Worm (Caenorhabditis elegans) whole organism, L4 larva: Measurements from ENCODE around the gene tag-250.

Experiments
- F10B5.3 ChIP-seq: sonication (generic microtip); optimal IDR thresholded peaks from 2 replicates; lab custom pipeline; 2016; ENCODE audit warnings: mild to moderate bottlenecking, missing genetic modification characterization, missing compliant biosample characterization
- F37D6.2 ChIP-seq: sonication (generic microtip); optimal IDR thresholded peaks from 2 replicates; lab custom pipeline; 2016; ENCODE audit warnings: mild to moderate bottlenecking, missing genetic modification characterization, missing compliant biosample characterization
- F49E8.2 ChIP-seq: sonication (generic microtip); optimal IDR thresholded peaks from 2 replicates; lab custom pipeline; 2016; ENCODE audit warnings: missing compliant biosample characterization, mild to moderate bottlenecking, missing genetic modification characterization, borderline replicate concordance
- R02D3.7 ChIP-seq: fragments of 150-350 bp; sonication (generic microtip); optimal IDR thresholded peaks from 3 replicates; lab custom pipeline; 2014; ENCODE audit warnings: missing biosample characterization, missing genetic modification characterization
- T20F7.1 ChIP-seq: fragments of 200-800 bp; sonication (Bioruptor generic); optimal IDR thresholded peaks from 2 replicates; lab custom pipeline; 2018; ENCODE audit warnings: mild to moderate bottlenecking, missing genetic modification characterization, missing compliant biosample characterization
- Y105C5A.15 ChIP-seq: fragments of 200-800 bp; sonication (Bioruptor generic); IDR thresholded peaks from 2 replicates; pipeline ENCODE4 v1.3.6; 2022; ENCODE audit warnings: missing genetic modification characterization, missing compliant biosample characterization
- Y48G9A.11 ChIP-seq: fragments of 200-800 bp; sonication (Bioruptor generic); IDR thresholded peaks from 2 replicates; pipeline ENCODE4 v1.3.6; 2022; ENCODE audit warnings: missing genetic modification reagents, missing genetic modification characterization, missing compliant biosample characterization
- Y5F2A.4 ChIP-seq: fragments of 200-800 bp; sonication (Bioruptor generic); optimal IDR thresholded peaks from 2 replicates; lab custom pipeline; 2018; ENCODE audit warnings: mild to moderate bottlenecking, missing genetic modification characterization, missing compliant biosample characterization
- aha-1 ChIP-seq: fragments of 150-350 bp; peaks from one replicate; lab custom pipeline; 2014; ENCODE audit warnings: missing biosample characterization, missing genetic modification characterization
- aly-2 ChIP-seq: sonication (generic microtip); optimal IDR thresholded peaks from 2 replicates; lab custom pipeline; 2018; ENCODE audit warnings: missing biosample characterization, missing genetic modification characterization
- ama-1 ChIP-seq: fragments of 150-350 bp; optimal IDR thresholded peaks from 2 replicates; lab custom pipeline; 2014; ENCODE audit warnings: inconsistent platforms, mixed read lengths
- ceh-20 ChIP-seq: fragments of 200-800 bp; sonication (Bioruptor generic); IDR thresholded peaks from 2 replicates; pipeline ENCODE4 v1.3.6; 2022; ENCODE audit warnings: missing genetic modification reagents, missing genetic modification characterization, missing compliant biosample characterization
- cey-2 ChIP-seq: sonication (generic microtip); optimal IDR thresholded peaks from 3 replicates; lab custom pipeline; 2017; ENCODE audit warnings: missing genetic modification characterization, mild to moderate bottlenecking, missing compliant biosample characterization, antibody characterized with exemption, borderline replicate concordance; ENCODE audit not compliant: insufficient read depth
- daf-16 ChIP-seq, 3 experiments: sonication (generic microtip); optimal IDR thresholded peaks; 2 replicates each; lab custom pipeline; 2016 to 2017; ENCODE audit warnings: missing genetic modification characterization in 3 of 3, missing genetic modification reagents in 3 of 3, mild to moderate bottlenecking in 2 of 3, missing compliant biosample characterization in 2 of 3, missing biosample characterization in 1 of 3, moderate library complexity in 1 of 3
- dmd-8 ChIP-seq: fragments of 200-800 bp; sonication (Bioruptor generic); IDR thresholded peaks from 2 replicates; pipeline ENCODE4 v1.3.6; 2022; ENCODE audit warnings: missing genetic modification characterization, missing compliant biosample characterization
- dmd-9 ChIP-seq: fragments of 200-800 bp; sonication (Bioruptor generic); IDR thresholded peaks from 2 replicates; pipeline ENCODE4 v1.3.6; 2022; ENCODE audit warnings: missing genetic modification reagents, missing genetic modification characterization, missing compliant biosample characterization
- dpl-1 ChIP-seq: fragments of 150-350 bp; optimal IDR thresholded peaks from 2 replicates; lab custom pipeline; 2014; ENCODE audit warnings: missing biosample characterization, missing genetic modification reagents, missing genetic modification characterization
- egl-27 ChIP-seq: sonication (generic microtip); optimal IDR thresholded peaks from 3 replicates; lab custom pipeline; 2017; ENCODE audit warnings: missing biosample characterization, missing genetic modification reagents, missing genetic modification characterization
- egl-43 ChIP-seq: fragments of 200-800 bp; sonication (Bioruptor generic); IDR thresholded peaks from 2 replicates; pipeline ENCODE4 v1.3.6; 2022; ENCODE audit warnings: missing genetic modification reagents, missing genetic modification characterization, missing compliant biosample characterization
- fos-1 ChIP-seq: fragments of 150-350 bp; optimal IDR thresholded peaks from 2 replicates; lab custom pipeline; 2014; ENCODE audit warnings: missing biosample characterization, missing genetic modification characterization
- gei-8 ChIP-seq: fragments of 200-800 bp; sonication (Bioruptor generic); optimal IDR thresholded peaks from 2 replicates; lab custom pipeline; 2018; ENCODE audit warnings: mild to moderate bottlenecking, missing genetic modification characterization, missing compliant biosample characterization
- hif-1 ChIP-seq, 2 experiments: sonication (generic microtip); optimal IDR thresholded peaks; 2 replicates each; lab custom pipeline; 2016 to 2017; ENCODE audit warnings: missing compliant biosample characterization in 2 of 2, missing genetic modification characterization in 2 of 2, missing genetic modification reagents in 2 of 2, missing genotype in 2 of 2, mild to moderate bottlenecking in 1 of 2
- hlh-30 ChIP-seq: sonication (generic microtip); optimal IDR thresholded peaks from 2 replicates; lab custom pipeline; 2017; ENCODE audit warnings: antibody characterized with exemption, mild to moderate bottlenecking, missing genetic modification characterization, missing compliant biosample characterization; ENCODE audit not compliant: insufficient read depth
- hmg-1.1 ChIP-seq: fragments of 200-800 bp; sonication (Bioruptor generic); IDR thresholded peaks from 2 replicates; pipeline ENCODE4 v1.3.6; 2022; ENCODE audit warnings: missing genetic modification reagents, missing genetic modification characterization, missing compliant biosample characterization
- lin-29 ChIP-seq: fragments of 200-800 bp; sonication (Bioruptor generic); IDR thresholded peaks from 2 replicates; pipeline ENCODE4 v1.3.6; 2022; ENCODE audit warnings: missing genetic modification reagents, missing genetic modification characterization, missing compliant biosample characterization
- lin-38 ChIP-seq: fragments of 200-800 bp; sonication (Bioruptor generic); IDR thresholded peaks from 2 replicates; pipeline ENCODE4 v1.3.6; 2022; ENCODE audit warnings: missing genetic modification reagents, missing genetic modification characterization, missing compliant biosample characterization
- lir-3 ChIP-seq: sonication (generic microtip); optimal IDR thresholded peaks from 2 replicates; lab custom pipeline; 2016; ENCODE audit warnings: mild to moderate bottlenecking, missing genetic modification characterization, missing compliant biosample characterization
- lsy-2 ChIP-seq, 2 experiments: fragments of 150-350 bp in 1 of 2; sonication (generic microtip) in 1 of 2; optimal IDR thresholded peaks; 2 replicates each; lab custom pipeline; 2014 to 2017; ENCODE audit warnings: missing biosample characterization in 2 of 2, missing genetic modification characterization in 2 of 2
- madf-9 ChIP-seq: fragments of 200-800 bp; sonication (Bioruptor generic); conservative IDR thresholded peaks from 2 replicates; pipeline ENCODE4 v1.3.6; 2022; ENCODE audit warnings: missing genetic modification reagents, missing genetic modification characterization, missing compliant biosample characterization
- mdl-1 ChIP-seq, 2 experiments: fragments of 150-350 bp in 1 of 2; sonication (generic microtip) in 1 of 2; optimal IDR thresholded peaks; 2 replicates each; lab custom pipeline; 2014 to 2017; ENCODE audit warnings: missing biosample characterization in 2 of 2, missing genetic modification characterization in 2 of 2
- mes-2 ChIP-seq: sonication (generic microtip); optimal IDR thresholded peaks from 2 replicates; lab custom pipeline; 2016; ENCODE audit warnings: missing genotype, mild to moderate bottlenecking, missing genetic modification characterization, missing compliant biosample characterization; ENCODE audit not compliant: poor library complexity, severe bottlenecking
- mxl-2 ChIP-seq: fragments of 200-800 bp; sonication (Bioruptor generic); conservative IDR thresholded peaks from 2 replicates; pipeline ENCODE4 v1.3.6; 2022; ENCODE audit warnings: missing genetic modification reagents, missing genetic modification characterization, missing compliant biosample characterization
- nhr-25 ChIP-seq: sonication (generic microtip); optimal IDR thresholded peaks from 2 replicates; lab custom pipeline; 2017; ENCODE audit warnings: missing genetic modification characterization, mild to moderate bottlenecking, missing compliant biosample characterization, antibody characterized with exemption, moderate library complexity, borderline replicate concordance; ENCODE audit not compliant: insufficient read depth
- nhr-28 ChIP-seq: fragments of 150-350 bp; optimal IDR thresholded peaks from 2 replicates; lab custom pipeline; 2014; ENCODE audit warnings: missing biosample characterization, missing genetic modification characterization
- rbr-2 ChIP-seq: sonication (generic microtip); optimal IDR thresholded peaks from 2 replicates; lab custom pipeline; 2016; ENCODE audit warnings: missing genotype, missing genetic modification characterization, missing compliant biosample characterization
- skn-1 ChIP-seq: fragments of 150-350 bp; optimal IDR thresholded peaks from 2 replicates; lab custom pipeline; 2014; ENCODE audit warnings: missing biosample characterization, missing genetic modification characterization
- spr-1 ChIP-seq: sonication (generic microtip); optimal IDR thresholded peaks from 2 replicates; lab custom pipeline; 2016; ENCODE audit warnings: mild to moderate bottlenecking, missing genetic modification characterization, missing compliant biosample characterization
- spr-3 ChIP-seq: fragments of 200-800 bp; sonication (Bioruptor generic); optimal IDR thresholded peaks from 2 replicates; lab custom pipeline; 2018; ENCODE audit warnings: mild to moderate bottlenecking, missing genetic modification characterization, missing compliant biosample characterization
- tra-1 ChIP-seq: fragments of 200-800 bp; sonication (Bioruptor generic); IDR thresholded peaks from 2 replicates; pipeline ENCODE4 v1.3.6; 2022; ENCODE audit warnings: missing genetic modification reagents, missing genetic modification characterization, missing compliant biosample characterization
- unc-130 ChIP-seq: sonication (generic microtip); optimal IDR thresholded peaks from 2 replicates; lab custom pipeline; 2016; ENCODE audit warnings: missing genetic modification reagents, missing genetic modification characterization, missing compliant biosample characterization
- unc-39 ChIP-seq: sonication (generic microtip); optimal IDR thresholded peaks from 2 replicates; lab custom pipeline; 2017; ENCODE audit warnings: missing biosample characterization, missing genetic modification characterization
- unc-62 ChIP-seq, 3 experiments: fragments of 150-350 bp in 1 of 3; sonication (generic microtip); optimal IDR thresholded peaks in 2 of 3; peaks in 1 of 3; 1 replicate in 1 of 3; 2 replicates in 2 of 3; lab custom pipeline; 2014 to 2017; ENCODE audit warnings: missing biosample characterization in 3 of 3, missing genetic modification characterization in 3 of 3, missing genetic modification reagents in 3 of 3, missing genotype in 1 of 3
- zfp-3 ChIP-seq: fragments of 200-800 bp; sonication (Bioruptor generic); conservative IDR thresholded peaks from 2 replicates; pipeline ENCODE4 v1.3.6; 2022; ENCODE audit warnings: missing genetic modification reagents, missing genetic modification characterization, missing compliant biosample characterization
- zip-11 ChIP-seq: fragments of 200-800 bp; sonication (Bioruptor generic); IDR thresholded peaks from 2 replicates; pipeline ENCODE4 v1.3.6; 2022; ENCODE audit warnings: missing genetic modification characterization, missing compliant biosample characterization

The tag-250 gene

ce11 chrIII:7973968-7974607, 49.4 kb upstream of the tag-250 start (continued):
- TF ChIP-seq zfp-3 (no peak), dmd-9 (GFP tag; lab: Robert Waterston, UW) (no peak), lsy-2 (tag; optimal IDR thresholded peaks at IDR 0.05; lab: Kevin White, UChicago) (peak in 1 of 2 experiments; percentile 28), zip-11 (GFP tag; lab: Robert Waterston, UW) (no peak), unc-130 (GFP tag; lab: Kevin White, UChicago) (no peak), unc-39 (tag; lab: Kevin White, UChicago) (no peak), daf-16 (GFP tag; optimal IDR thresholded peaks at IDR 0.05; lab: Kevin White, UChicago) (no peak), daf-16 (tag; optimal IDR thresholded peaks at IDR 0.05; lab: Kevin White, UChicago) (peak; percentile 53), ama-1 (lab: Kevin White, UChicago) (peak; percentile 70), T20F7.1 (GFP tag; lab: Kevin White, UChicago) (peak; percentile 17), madf-9 (GFP tag; lab: Robert Waterston, UW) (no peak), hlh-30 (tag; lab: Kevin White, UChicago) (peak; percentile 68), ceh-20 (GFP tag; lab: Robert Waterston, UW) (no peak), hif-1 (tag; optimal IDR thresholded peaks at IDR 0.05; lab: Kevin White, UChicago) (no peak), R02D3.7 (tag; lab: Kevin White, UChicago) (no peak), F10B5.3 (no peak), cey-2 (tag; lab: Kevin White, UChicago) (no peak), skn-1 (tag; lab: Kevin White, UChicago) (no peak), mes-2 (tag; lab: Kevin White, UChicago) (no peak), nhr-25 (tag; lab: Kevin White, UChicago) (no peak), unc-62 (GFP tag; optimal IDR thresholded peaks at IDR 0.05 in 1 of 2; lab: Kevin White, UChicago) (no peak), unc-62 (tag; optimal IDR thresholded peaks at IDR 0.05; lab: Kevin White, UChicago) (no peak), hmg-1.1 (GFP tag; lab: Robert Waterston, UW) (no peak), lir-3 (tag; lab: Kevin White, UChicago) (no peak), lin-38 (GFP tag; lab: Robert Waterston, UW) (0 out of 2 replicates have a peak, but pooled peaks have one; percentile 11), egl-43 (GFP tag; lab: Robert Waterston, UW) (no peak), spr-3 (GFP tag; lab: Kevin White, UChicago) (no peak), F49E8.2 (no peak), tra-1 (no peak), egl-27 (tag; lab: Kevin White, UChicago) (no peak), gei-8 (GFP tag; lab: Kevin White, UChicago) (no peak), Y48G9A.11 (GFP tag; lab: Robert Waterston, UW) (no peak), mdl-1 (tag; optimal IDR thresholded peaks at IDR 0.05; lab: Kevin White, UChicago) (peak in 1 of 2 experiments; percentile 26), F37D6.2 (tag; lab: Kevin White, UChicago) (no peak), dpl-1 (GFP tag; lab: Kevin White, UChicago) (no peak), spr-1 (tag; lab: Kevin White, UChicago) (no peak), fos-1 (tag; lab: Kevin White, UChicago) (no peak), aha-1 (tag; lab: Kevin White, UChicago) (no peak), aly-2 (tag; lab: Kevin White, UChicago) (no peak), lin-29 (GFP tag; lab: Robert Waterston, UW) (no peak), nhr-28 (tag; lab: Kevin White, UChicago) (peak; percentile 48), rbr-2 (tag; lab: Kevin White, UChicago) (no peak), Y5F2A.4 (GFP tag; lab: Kevin White, UChicago) (no peak), Y105C5A.15 (no peak), dmd-8 (no peak), mxl-2 (no peak)
- TF ChIP-seq, all 104 proteins: peak for 21
